Fruit fly (Drosophila melanogaster) whole organism, prepupa: ENCODE measurements around the gene CG5235.

Experiments
- CG10669 ChIP-seq: fragments of 200-800 bp; sonication (Bioruptor generic); optimal IDR thresholded peaks from 3 replicates; lab custom pipeline; 2018; ENCODE audit warnings: missing biosample characterization, mild to moderate bottlenecking, missing genetic modification characterization, moderate library complexity
- CG11902 ChIP-seq: fragments of 200-800 bp; sonication (Bioruptor generic); optimal IDR thresholded peaks from 3 replicates; lab custom pipeline; 2016; ENCODE audit warnings: missing biosample characterization, missing genetic modification characterization
- CG3032 ChIP-seq: fragments of 200-800 bp; optimal IDR thresholded peaks from 2 replicates; lab custom pipeline; 2019; ENCODE audit warnings: missing biosample characterization, mild to moderate bottlenecking, missing genetic modification characterization, moderate library complexity
- CG4318 ChIP-seq: fragments of 200-800 bp; sonication (Bioruptor generic); optimal IDR thresholded peaks from 3 replicates; lab custom pipeline; 2017; ENCODE audit warnings: missing biosample characterization, mild to moderate bottlenecking, missing genetic modification characterization
- CG6163 ChIP-seq: fragments of 200-800 bp; sonication (Bioruptor generic); IDR thresholded peaks from 3 replicates; pipeline ENCODE4 v1.3.6; 2022; ENCODE audit warnings: missing biosample characterization, missing genetic modification characterization
- CG6808 ChIP-seq: fragments of 200-800 bp; sonication (Bioruptor generic); optimal IDR thresholded peaks from 3 replicates; lab custom pipeline; 2017; ENCODE audit warnings: missing biosample characterization, missing genetic modification characterization, mild to moderate bottlenecking, moderate library complexity, missing genetic modification reagents
- CG7368 ChIP-seq: fragments of 200-800 bp; sonication (Bioruptor generic); optimal IDR thresholded peaks from 3 replicates; lab custom pipeline; 2016; ENCODE audit warnings: missing biosample characterization, missing genetic modification characterization
- CG8119 ChIP-seq: fragments of 200-800 bp; sonication (Bioruptor generic); IDR thresholded peaks from 3 replicates; pipeline ENCODE4 v1.3.6; 2022; ENCODE audit warnings: missing biosample characterization, missing genetic modification characterization
- CG8319 ChIP-seq: fragments of 200-800 bp; sonication (Bioruptor generic); optimal IDR thresholded peaks from 3 replicates; lab custom pipeline; 2016; ENCODE audit warnings: missing biosample characterization, missing genetic modification characterization
- CG9139 ChIP-seq: fragments of 200-800 bp; sonication (Bioruptor generic); optimal IDR thresholded peaks from 3 replicates; lab custom pipeline; 2017; ENCODE audit warnings: missing biosample characterization, mild to moderate bottlenecking, missing genetic modification characterization
- Eip75B ChIP-seq: fragments of 200-800 bp; sonication (Bioruptor generic); optimal IDR thresholded peaks from 3 replicates; lab custom pipeline; 2016; ENCODE audit warnings: missing biosample characterization, missing genetic modification characterization
- Gug ChIP-seq: fragments of 200-800 bp; sonication (Bioruptor generic); IDR thresholded peaks from 2 replicates; pipeline ENCODE4 v1.3.6; 2022; ENCODE audit warnings: missing biosample characterization, missing genetic modification characterization
- Lpt ChIP-seq: fragments of 200-800 bp; sonication (Bioruptor generic); optimal IDR thresholded peaks from 3 replicates; lab custom pipeline; 2016; ENCODE audit warnings: missing biosample characterization, missing genetic modification characterization
- Smox ChIP-seq: fragments of 200-800 bp; sonication (Bioruptor generic); optimal IDR thresholded peaks from 3 replicates; lab custom pipeline; 2016; ENCODE audit warnings: missing biosample characterization, missing genetic modification characterization
- Sox102F ChIP-seq: fragments of 200-800 bp; sonication (Bioruptor generic); optimal IDR thresholded peaks from 2 replicates; lab custom pipeline; 2016; ENCODE audit warnings: missing biosample characterization, mild to moderate bottlenecking, missing genetic modification characterization
- Sox14 ChIP-seq: fragments of 200-800 bp; sonication (Bioruptor generic); optimal IDR thresholded peaks from 3 replicates; lab custom pipeline; 2016; ENCODE audit warnings: missing biosample characterization, missing genetic modification characterization
- eg ChIP-seq: fragments of 200-800 bp; sonication (Bioruptor generic); IDR thresholded peaks from 3 replicates; pipeline ENCODE4 v1.3.6; 2022; ENCODE audit warnings: missing biosample characterization, missing genetic modification characterization
- esn ChIP-seq: fragments of 200-800 bp; sonication (Bioruptor generic); optimal IDR thresholded peaks from 2 replicates; lab custom pipeline; 2016; ENCODE audit warnings: missing biosample characterization, mild to moderate bottlenecking, missing genetic modification characterization, moderate library complexity
- pdm3 ChIP-seq: fragments of 200-800 bp; sonication (Bioruptor generic); optimal IDR thresholded peaks from 3 replicates; lab custom pipeline; 2016; ENCODE audit warnings: missing biosample characterization, missing genetic modification characterization
- vri ChIP-seq: fragments of 200-800 bp; sonication (Bioruptor generic); optimal IDR thresholded peaks from 3 replicates; lab custom pipeline; 2016; ENCODE audit warnings: missing biosample characterization, mild to moderate bottlenecking, missing genetic modification characterization

CG5235 gene

DNA sequence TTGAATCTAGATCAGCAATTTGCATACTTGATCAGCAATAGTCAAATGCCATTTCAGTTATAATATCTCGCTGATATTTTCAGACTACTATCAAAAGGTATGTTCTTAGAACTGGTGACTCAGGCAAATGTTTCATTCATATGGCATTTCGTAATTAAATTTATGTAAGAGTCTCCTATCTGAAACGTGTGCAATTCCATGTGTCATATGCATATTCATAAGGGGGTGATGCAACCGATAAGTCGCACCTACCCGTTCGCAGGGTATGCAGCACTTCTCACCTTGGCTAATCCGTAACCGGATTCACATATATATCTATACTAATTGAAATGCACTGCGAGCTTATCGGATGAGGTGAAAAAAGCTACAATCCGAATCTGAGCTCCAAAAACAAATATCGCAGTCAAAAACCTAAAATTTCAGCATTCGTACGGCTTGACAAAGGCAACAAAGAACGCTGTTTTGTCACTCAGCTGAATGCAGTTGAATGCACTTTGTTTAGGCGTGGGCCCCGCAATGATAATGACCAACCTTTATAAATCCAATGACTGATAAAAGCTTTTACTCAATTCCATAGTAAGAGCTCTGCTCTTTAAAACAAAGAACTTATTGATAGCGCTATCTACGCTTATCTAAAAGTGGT is 52.4 kb downstream of the CG5235 start (continued):
- peak; percentile 77 for TF ChIP-seq Sox14 (GFP tag; lab: Kevin White, UChicago)
- 0 out of 2 replicates have a peak, but pooled peaks have one; percentile 18 for TF ChIP-seq Gug (GFP tag; lab: Robert Waterston, UW)
- TF ChIP-seq CG4318, result no peak
- peak; percentile 4 for TF ChIP-seq Sox102F (GFP tag; lab: Kevin White, UChicago)
- TF ChIP-seq eg (GFP tag; lab: Robert Waterston, UW), result peak; percentile 77
- TF ChIP-seq Eip75B (GFP tag; lab: Kevin White, UChicago), result peak; percentile 41
- TF ChIP-seq CG9139 (GFP tag; lab: Kevin White, UChicago), result no peak
- no peak for TF ChIP-seq pdm3 (GFP tag; lab: Kevin White, UChicago)
- no peak for TF ChIP-seq Lpt (GFP tag; lab: Kevin White, UChicago)
- peak; percentile 98 for TF ChIP-seq vri (GFP tag; lab: Kevin White, UChicago)
- peak; percentile 20 for TF ChIP-seq CG6808 (GFP tag; lab: Kevin White, UChicago)
- no peak for TF ChIP-seq CG7368
- TF ChIP-seq esn (GFP tag; lab: Kevin White, UChicago), result no peak
- no peak for TF ChIP-seq CG3032 (tag; lab: Kevin White, UChicago)
- no peak for TF ChIP-seq Smox (GFP tag; lab: Kevin White, UChicago)
- peak; percentile 4 for TF ChIP-seq CG11902 (GFP tag; lab: Kevin White, UChicago)
- TF ChIP-seq CG10669 (GFP tag; lab: Kevin White, UChicago), result no peak
- peak; percentile 2 for TF ChIP-seq CG8319 (GFP tag; lab: Kevin White, UChicago)
- TF ChIP-seq CG6163, result peak; percentile 68; the same call in 1 of the 3 replicates
- peak; percentile 50; the same call in 2 of the 3 replicates for TF ChIP-seq CG8119
- TF ChIP-seq, all 60 proteins: peak for 27
